Worm (Caenorhabditis elegans) whole organism, L3 larva: ENCODE results near the gene oac-32.

Experiments used
- ZK546.5 ChIP-seq: sonication (generic microtip); optimal IDR thresholded peaks from 2 replicates; lab custom pipeline; 2017; ENCODE audit warnings: missing biosample characterization, missing genetic modification characterization
- aly-2 ChIP-seq: fragments of 150-350 bp; optimal IDR thresholded peaks from 2 replicates; lab custom pipeline; 2014; ENCODE audit warnings: missing biosample characterization, missing genetic modification characterization
- ama-1 ChIP-seq: fragments of 150-350 bp; optimal IDR thresholded peaks from 2 replicates; lab custom pipeline; 2018
- ceh-16 ChIP-seq: sonication (generic microtip); optimal IDR thresholded peaks from 2 replicates; lab custom pipeline; 2017; ENCODE audit warnings: missing biosample characterization, missing genetic modification characterization
- ceh-28 ChIP-seq: fragments of 150-350 bp; optimal IDR thresholded peaks from 2 replicates; lab custom pipeline; 2014; ENCODE audit warnings: missing biosample characterization, missing genetic modification reagents, missing genetic modification characterization
- ceh-82 ChIP-seq: fragments of 150-350 bp; optimal IDR thresholded peaks from 2 replicates; lab custom pipeline; 2014; ENCODE audit warnings: missing biosample characterization, missing genetic modification characterization
- daf-12 ChIP-seq: fragments of 150-350 bp; optimal IDR thresholded peaks from 2 replicates; lab custom pipeline; 2014; ENCODE audit warnings: missing biosample characterization, missing genetic modification reagents, missing genetic modification characterization
- egl-27 ChIP-seq: sonication (generic microtip); optimal IDR thresholded peaks from 4 replicates; lab custom pipeline; 2017; ENCODE audit warnings: missing biosample characterization, missing genetic modification reagents, missing genetic modification characterization
- egl-5 ChIP-seq: fragments of 150-350 bp; optimal IDR thresholded peaks from 2 replicates; lab custom pipeline; 2017; ENCODE audit warnings: missing biosample characterization, missing genetic modification reagents, missing genetic modification characterization, inconsistent platforms
- elt-1 ChIP-seq: fragments of 150-350 bp; optimal IDR thresholded peaks from 2 replicates; lab custom pipeline; 2014; ENCODE audit warnings: missing biosample characterization, missing genetic modification characterization
- elt-2 ChIP-seq: sonication (generic microtip); optimal IDR thresholded peaks from 2 replicates; lab custom pipeline; 2016; ENCODE audit warnings: missing genetic modification reagents, mild to moderate bottlenecking, missing genetic modification characterization, missing compliant biosample characterization
- eor-1 ChIP-seq, 2 experiments: fragments of 150-350 bp; optimal IDR thresholded peaks; 2 replicates each; lab custom pipeline; 2014 to 2018; ENCODE audit warnings: missing biosample characterization in 2 of 2, missing genetic modification characterization in 2 of 2
- fkh-10 ChIP-seq: sonication (generic microtip); optimal IDR thresholded peaks from 2 replicates; lab custom pipeline; 2017; ENCODE audit warnings: missing biosample characterization, missing genetic modification reagents, missing genetic modification characterization
- fkh-2 ChIP-seq: fragments of 150-350 bp; optimal IDR thresholded peaks from 2 replicates; lab custom pipeline; 2014; ENCODE audit warnings: missing biosample characterization, missing genetic modification reagents, missing genetic modification characterization
- hmg-11 ChIP-seq: sonication (generic microtip); optimal IDR thresholded peaks from 2 replicates; lab custom pipeline; 2016; ENCODE audit warnings: missing genetic modification characterization, missing compliant biosample characterization
- jun-1 ChIP-seq: fragments of 150-350 bp; optimal IDR thresholded peaks from 2 replicates; lab custom pipeline; 2014; ENCODE audit warnings: missing biosample characterization, missing genetic modification reagents, missing genetic modification characterization
- lin-39 ChIP-seq: fragments of 150-350 bp; optimal IDR thresholded peaks from 2 replicates; lab custom pipeline; 2018; ENCODE audit warnings: missing biosample characterization, missing genetic modification reagents, missing genetic modification characterization
- lsy-12 ChIP-seq: sonication (generic microtip); optimal IDR thresholded peaks from 2 replicates; lab custom pipeline; 2016; ENCODE audit warnings: mild to moderate bottlenecking, missing genetic modification characterization, missing compliant biosample characterization
- mml-1 ChIP-seq: fragments of 150-350 bp; sonication (generic microtip); optimal IDR thresholded peaks from 3 replicates; lab custom pipeline; 2014; ENCODE audit warnings: missing biosample characterization, missing genetic modification characterization
- nfya-1 ChIP-seq: sonication (generic microtip); optimal IDR thresholded peaks from 2 replicates; lab custom pipeline; 2017; ENCODE audit warnings: missing genetic modification characterization, mild to moderate bottlenecking, missing compliant biosample characterization, antibody characterized with exemption, moderate library complexity; ENCODE audit not compliant: insufficient read depth
- nhr-11 ChIP-seq: fragments of 150-350 bp; optimal IDR thresholded peaks from 2 replicates; lab custom pipeline; 2014; ENCODE audit warnings: missing biosample characterization, missing genetic modification characterization
- nhr-12 ChIP-seq: fragments of 150-350 bp; optimal IDR thresholded peaks from 2 replicates; lab custom pipeline; 2014; ENCODE audit warnings: missing biosample characterization, missing genetic modification characterization
- nhr-237 ChIP-seq: fragments of 150-350 bp; optimal IDR thresholded peaks from 2 replicates; lab custom pipeline; 2014; ENCODE audit warnings: missing biosample characterization, missing genetic modification characterization
- nhr-25 ChIP-seq: sonication (generic microtip); optimal IDR thresholded peaks from 2 replicates; lab custom pipeline; 2017; ENCODE audit warnings: missing biosample characterization, missing genetic modification characterization
- nhr-43 ChIP-seq: sonication (generic microtip); optimal IDR thresholded peaks from 2 replicates; lab custom pipeline; 2016; ENCODE audit warnings: mild to moderate bottlenecking, missing genetic modification characterization, missing compliant biosample characterization; ENCODE audit not compliant: poor library complexity, severe bottlenecking
- nhr-67 ChIP-seq: fragments of 150-350 bp; optimal IDR thresholded peaks from 2 replicates; lab custom pipeline; 2014; ENCODE audit warnings: missing biosample characterization, missing genetic modification characterization
- nhr-77 ChIP-seq: fragments of 150-350 bp; optimal IDR thresholded peaks from 2 replicates; lab custom pipeline; 2014; ENCODE audit warnings: missing biosample characterization, missing genetic modification characterization
- pqm-1 ChIP-seq: fragments of 150-350 bp; optimal IDR thresholded peaks from 2 replicates; lab custom pipeline; 2017; ENCODE audit warnings: missing biosample characterization, missing genetic modification characterization, inconsistent platforms
- sea-2 ChIP-seq: fragments of 150-350 bp; sonication (generic microtip); optimal IDR thresholded peaks from 4 replicates; lab custom pipeline; 2014; ENCODE audit warnings: missing biosample characterization, missing genetic modification reagents, missing genetic modification characterization
- skn-1 ChIP-seq: fragments of 150-350 bp; optimal IDR thresholded peaks from 2 replicates; lab custom pipeline; 2014; ENCODE audit warnings: missing biosample characterization, missing genetic modification characterization
- unc-39 ChIP-seq: sonication (generic microtip); optimal IDR thresholded peaks from 4 replicates; lab custom pipeline; 2017; ENCODE audit warnings: missing biosample characterization, missing genetic modification characterization
- unc-62 ChIP-seq: fragments of 150-350 bp; sonication (generic microtip); optimal IDR thresholded peaks from 4 replicates; lab custom pipeline; 2014; ENCODE audit warnings: missing biosample characterization, missing genetic modification reagents, missing genetic modification characterization
- zag-1 ChIP-seq: fragments of 150-350 bp; optimal IDR thresholded peaks from 2 replicates; lab custom pipeline; 2014; ENCODE audit warnings: missing biosample characterization, missing genetic modification characterization
- ztf-11 ChIP-seq: fragments of 150-350 bp; optimal IDR thresholded peaks from 2 replicates; lab custom pipeline; 2014; ENCODE audit warnings: missing biosample characterization, missing genetic modification characterization
- ztf-4 ChIP-seq: fragments of 150-350 bp; optimal IDR thresholded peaks from 2 replicates; lab custom pipeline; 2014; ENCODE audit warnings: missing biosample characterization, missing genetic modification characterization

Gene oac-32

ce11 chrV:1540249-1540648 lies 5.3 kb downstream of the oac-32 start:
- TF ChIP-seq zag-1 (tag; lab: Kevin White, UChicago) (no peak), jun-1 (tag; lab: Kevin White, UChicago) (no peak), nhr-11 (tag; lab: Kevin White, UChicago) (no peak), unc-62 (GFP tag; lab: Kevin White, UChicago) (no peak), aly-2 (tag; lab: Kevin White, UChicago) (no peak), ama-1 (lab: Kevin White, UChicago) (no peak), ZK546.5 (tag; lab: Kevin White, UChicago) (no peak), daf-12 (no peak), nhr-237 (tag; lab: Kevin White, UChicago) (no peak), skn-1 (tag; lab: Kevin White, UChicago) (no peak), elt-2 (tag; lab: Kevin White, UChicago) (no peak), nhr-25 (tag; lab: Kevin White, UChicago) (no peak), egl-27 (tag; lab: Kevin White, UChicago) (no peak), ztf-11 (no peak), eor-1 (tag; optimal IDR thresholded peaks at IDR 0.05; lab: Kevin White, UChicago) (no peak), lsy-12 (tag; lab: Kevin White, UChicago) (no peak), ztf-4 (tag; lab: Kevin White, UChicago) (no peak), elt-1 (tag; lab: Kevin White, UChicago) (no peak)

ce11 chrV:1538842-1539241 lies 6.7 kb downstream of the oac-32 start:
- TF ChIP-seq unc-62 (GFP tag; lab: Kevin White, UChicago), result no peak
- no peak for TF ChIP-seq hmg-11
- no peak for TF ChIP-seq zag-1 (tag; lab: Kevin White, UChicago)
- no peak for TF ChIP-seq jun-1 (tag; lab: Kevin White, UChicago)
- TF ChIP-seq nhr-25 (tag; lab: Kevin White, UChicago), result no peak
- no peak for TF ChIP-seq ceh-28
- TF ChIP-seq fkh-10 (GFP tag; lab: Kevin White, UChicago), result no peak
- TF ChIP-seq aly-2 (tag; lab: Kevin White, UChicago), result no peak
- no peak for TF ChIP-seq nhr-43 (tag; lab: Kevin White, UChicago)
- no peak for TF ChIP-seq fkh-2
- no peak for TF ChIP-seq ZK546.5 (tag; lab: Kevin White, UChicago)
- TF ChIP-seq, all 47 proteins: peak for 0

ce11 chrV:1536979-1537378 lies 8.6 kb downstream of the oac-32 start, which contains the start of gene K02H11.9:
TSS of gene K02H11.9 (minus strand) at chrV:1537079.
- TF ChIP-seq jun-1 (tag; lab: Kevin White, UChicago) (no peak), ceh-82 (tag; lab: Kevin White, UChicago) (no peak), lsy-12 (tag; lab: Kevin White, UChicago) (no peak), aly-2 (tag; lab: Kevin White, UChicago) (no peak), ceh-16 (no peak), eor-1 (tag; optimal IDR thresholded peaks at IDR 0.05; lab: Kevin White, UChicago) (no peak), ceh-28 (no peak), nhr-77 (tag; lab: Kevin White, UChicago) (no peak), pqm-1 (tag; lab: Kevin White, UChicago) (no peak), zag-1 (tag; lab: Kevin White, UChicago) (no peak), elt-1 (tag; lab: Kevin White, UChicago) (no peak), nfya-1 (tag; lab: Kevin White, UChicago) (no peak)

- TF ChIP-seq egl-5 (tag; lab: Kevin White, UChicago) (no peak), aly-2 (tag; lab: Kevin White, UChicago) (no peak), mml-1 (tag; lab: Kevin White, UChicago) (no peak), nhr-25 (tag; lab: Kevin White, UChicago) (no peak), ztf-4 (tag; lab: Kevin White, UChicago) (no peak), lin-39 (tag; lab: Kevin White, UChicago) (no peak), lsy-12 (tag; lab: Kevin White, UChicago) (no peak), ztf-11 (no peak), nhr-237 (tag; lab: Kevin White, UChicago) (no peak), jun-1 (tag; lab: Kevin White, UChicago) (no peak), fkh-10 (GFP tag; lab: Kevin White, UChicago) (no peak)
These were observed 11.3 kb downstream of the oac-32 start, which contains the start of gene trx-5 for ce11 chrV:1534315-1534714. TSS of gene trx-5 (minus strand) at chrV:1534415.

ce11 chrV:1532455-1532854 lies 13.1 kb downstream of the oac-32 start:
- TF ChIP-seq egl-27 (tag; lab: Kevin White, UChicago), result no peak
- TF ChIP-seq ceh-28, result no peak
- no peak for TF ChIP-seq zag-1 (tag; lab: Kevin White, UChicago)
- no peak for TF ChIP-seq nhr-43 (tag; lab: Kevin White, UChicago)
- no peak for TF ChIP-seq aly-2 (tag; lab: Kevin White, UChicago)
- TF ChIP-seq nhr-12, result no peak
- no peak for TF ChIP-seq mml-1 (tag; lab: Kevin White, UChicago)
- TF ChIP-seq nhr-77 (tag; lab: Kevin White, UChicago), result no peak
- no peak for TF ChIP-seq nfya-1 (tag; lab: Kevin White, UChicago)
- no peak for TF ChIP-seq unc-62 (GFP tag; lab: Kevin White, UChicago)
- no peak for TF ChIP-seq daf-12
- no peak for TF ChIP-seq ZK546.5 (tag; lab: Kevin White, UChicago)
- no peak for TF ChIP-seq unc-39 (tag; lab: Kevin White, UChicago)
- no peak for TF ChIP-seq sea-2 (GFP tag; lab: Kevin White, UChicago)
- TF ChIP-seq fkh-2, result no peak
- TF ChIP-seq ama-1 (lab: Kevin White, UChicago), result no peak
- TF ChIP-seq nhr-67, result no peak
- TF ChIP-seq, all 47 proteins: peak for 0
